Fruit fly (Drosophila melanogaster) whole organism, embryonic: Measurements from ENCODE around the gene CG3764.

ENCODE experiments used
- Adf1 ChIP-seq: fragments of 200-800 bp; sonication (Bioruptor generic); IDR thresholded peaks from 2 replicates; pipeline ENCODE4 v1.3.6; 2022; ENCODE audit warnings: missing biosample characterization, missing genetic modification characterization
- Aef1 ChIP-seq: fragments of 200-800 bp; sonication (Bioruptor generic); IDR thresholded peaks from 3 replicates; pipeline ENCODE4 v1.3.6; 2022; ENCODE audit warnings: missing biosample characterization, missing genetic modification characterization
- C15 ChIP-seq: fragments of 200-800 bp; sonication (Bioruptor generic); IDR thresholded peaks from 3 replicates; pipeline ENCODE4 v1.3.6; 2022; ENCODE audit warnings: missing biosample characterization, missing genetic modification characterization
- CG10267 ChIP-seq: fragments of 200-800 bp; sonication (Bioruptor generic); optimal IDR thresholded peaks from 2 replicates; lab custom pipeline; 2018; ENCODE audit warnings: missing biosample characterization, mild to moderate bottlenecking, missing genetic modification characterization, moderate library complexity
- CG10654 ChIP-seq: fragments of 200-800 bp; sonication (Bioruptor generic); optimal IDR thresholded peaks from 2 replicates; lab custom pipeline; 2016; ENCODE audit warnings: missing biosample characterization, missing genetic modification characterization
- CG10959 ChIP-seq: fragments of 200-800 bp; sonication (Bioruptor generic); IDR thresholded peaks from 2 replicates; pipeline ENCODE4 v1.3.6; 2022; ENCODE audit warnings: missing biosample characterization, missing genetic modification characterization
- CG12104 ChIP-seq: fragments of 200-800 bp; sonication (Bioruptor generic); optimal IDR thresholded peaks from 3 replicates; lab custom pipeline; 2016; ENCODE audit warnings: missing biosample characterization, missing genetic modification characterization
- CG1647 ChIP-seq: fragments of 200-800 bp; sonication (Bioruptor generic); optimal IDR thresholded peaks from 3 replicates; lab custom pipeline; 2016; ENCODE audit warnings: missing biosample characterization, missing genetic modification characterization
- CG17361 ChIP-seq: fragments of 200-800 bp; sonication (Bioruptor generic); IDR thresholded peaks from 3 replicates; pipeline ENCODE4 v1.3.6; 2022; ENCODE audit warnings: missing biosample characterization, missing genetic modification characterization
- CG2129 ChIP-seq: fragments of 200-800 bp; sonication (Bioruptor generic); IDR thresholded peaks from 2 replicates; pipeline ENCODE4 v1.3.6; 2022; ENCODE audit warnings: missing biosample characterization, missing genetic modification characterization; ENCODE audit not compliant: partially characterized antibody
- CG31441 ChIP-seq: fragments of 200-800 bp; sonication (Bioruptor generic); IDR thresholded peaks from 2 replicates; pipeline ENCODE4 v1.3.6; 2022; ENCODE audit warnings: missing biosample characterization, missing genetic modification characterization
- CG33213 ChIP-seq: fragments of 200-800 bp; sonication (Bioruptor generic); optimal IDR thresholded peaks from 3 replicates; lab custom pipeline; 2016; ENCODE audit warnings: missing biosample characterization, missing genetic modification characterization
- CG3726 ChIP-seq: fragments of 200-800 bp; sonication (Bioruptor generic); IDR thresholded peaks from 3 replicates; pipeline ENCODE4, ENCODE4 v1.3.6; 2022; ENCODE audit warnings: missing biosample characterization, missing genetic modification characterization
- CG4617 ChIP-seq: fragments of 200-800 bp; sonication (Bioruptor generic); optimal IDR thresholded peaks from 3 replicates; lab custom pipeline; 2016; ENCODE audit warnings: missing biosample characterization, missing genetic modification characterization, borderline replicate concordance
- CG4707 ChIP-seq: fragments of 200-800 bp; sonication (Bioruptor generic); optimal IDR thresholded peaks from 2 replicates; lab custom pipeline; 2018; ENCODE audit warnings: missing biosample characterization, mild to moderate bottlenecking, missing genetic modification characterization, moderate library complexity
- CG5953 ChIP-seq: fragments of 200-800 bp; sonication (Bioruptor generic); IDR thresholded peaks from 2 replicates; pipeline ENCODE4 v1.3.6; 2022; ENCODE audit warnings: missing biosample characterization, missing genetic modification characterization
- CG6272 ChIP-seq: fragments of 200-800 bp; sonication (Bioruptor generic); IDR thresholded peaks from 2 replicates; pipeline ENCODE4 v1.3.6; 2022; ENCODE audit warnings: missing biosample characterization, missing genetic modification characterization
- CG6765 ChIP-seq: fragments of 200-800 bp; sonication (Bioruptor generic); optimal IDR thresholded peaks from 3 replicates; lab custom pipeline; 2017; ENCODE audit warnings: missing biosample characterization, mild to moderate bottlenecking, missing genetic modification characterization
- CG7357 ChIP-seq: fragments of 200-800 bp; sonication (Bioruptor generic); IDR thresholded peaks from 3 replicates; pipeline ENCODE4 v1.3.6; 2022; ENCODE audit warnings: missing biosample characterization, missing genetic modification characterization
- CG7839 ChIP-seq: fragments of 200-800 bp; sonication (Bioruptor generic); optimal IDR thresholded peaks from 3 replicates; lab custom pipeline; 2018; ENCODE audit warnings: missing biosample characterization, mild to moderate bottlenecking, missing genetic modification characterization, moderate library complexity
- CG8765 ChIP-seq: fragments of 200-800 bp; sonication (Bioruptor generic); IDR thresholded peaks from 2 replicates; pipeline ENCODE4 v1.3.6; 2022; ENCODE audit warnings: missing biosample characterization, missing genetic modification characterization
- CG9817 ChIP-seq: fragments of 200-800 bp; sonication (Bioruptor generic); optimal IDR thresholded peaks from 2 replicates; lab custom pipeline; 2018; ENCODE audit warnings: missing biosample characterization, mild to moderate bottlenecking, missing genetic modification characterization, moderate library complexity
- D19A ChIP-seq: fragments of 200-800 bp; optimal IDR thresholded peaks from 3 replicates; lab custom pipeline; 2019; ENCODE audit warnings: missing biosample characterization, mild to moderate bottlenecking, missing genetic modification characterization, moderate library complexity
- Eip74EF ChIP-seq, 2 experiments: fragments of 200-800 bp in 1 of 2; fragments of >200 bp in 1 of 2; sonication (Bioruptor generic) in 1 of 2; optimal IDR thresholded peaks; 2 replicates each; lab custom pipeline; 2017 to 2019; ENCODE audit warnings: missing biosample characterization in 2 of 2, missing genetic modification characterization in 2 of 2, mild to moderate bottlenecking in 1 of 2, moderate library complexity in 1 of 2
- Fer2 ChIP-seq: fragments of 200-800 bp; sonication (Bioruptor generic); optimal IDR thresholded peaks from 2 replicates; lab custom pipeline; 2018; ENCODE audit warnings: missing biosample characterization, mild to moderate bottlenecking, missing genetic modification characterization, moderate library complexity
- H2.0 ChIP-seq: fragments of 200-800 bp; sonication (Bioruptor generic); IDR thresholded peaks from 2 replicates; pipeline ENCODE4 v1.3.6; 2022; ENCODE audit warnings: missing biosample characterization, missing genetic modification characterization
- HLHmδ ChIP-seq: fragments of 200-800 bp; sonication (Bioruptor generic); optimal IDR thresholded peaks from 2 replicates; lab custom pipeline; 2018; ENCODE audit warnings: missing biosample characterization, mild to moderate bottlenecking, missing genetic modification characterization, moderate library complexity
- Hr3 ChIP-seq: fragments of 200-800 bp; sonication (Bioruptor generic); optimal IDR thresholded peaks from 3 replicates; lab custom pipeline; 2016; ENCODE audit warnings: missing biosample characterization, missing genetic modification characterization
- Lhr ChIP-seq: fragments of 200-800 bp; sonication (Bioruptor generic); optimal IDR thresholded peaks from 3 replicates; lab custom pipeline; 2017; ENCODE audit warnings: mild to moderate bottlenecking, missing biosample characterization, missing genetic modification reagents, missing genetic modification characterization
- Myb ChIP-seq: fragments of 200-800 bp; sonication (Bioruptor generic); optimal IDR thresholded peaks from 2 replicates; lab custom pipeline; 2016; ENCODE audit warnings: missing biosample characterization, missing genetic modification characterization
- Rfx ChIP-seq: fragments of 200-800 bp; sonication (Bioruptor generic); IDR thresholded peaks from 2 replicates; pipeline ENCODE4 v1.3.6; 2022; ENCODE audit warnings: missing biosample characterization, missing genetic modification characterization
- Sox100B ChIP-seq: fragments of 200-800 bp; sonication (Bioruptor generic); optimal IDR thresholded peaks from 3 replicates; lab custom pipeline; 2018; ENCODE audit warnings: missing biosample characterization, mild to moderate bottlenecking, missing genetic modification characterization
- Spps ChIP-seq: fragments of 200-800 bp; sonication (Bioruptor generic); optimal IDR thresholded peaks from 2 replicates; lab custom pipeline; 2018; ENCODE audit warnings: missing biosample characterization, mild to moderate bottlenecking, missing genetic modification characterization
- Stat92E ChIP-seq, 3 experiments: fragments of >200 bp in 2 of 3; fragments of 200-800 bp in 1 of 3; sonication (Bioruptor generic) in 1 of 3; optimal IDR thresholded peaks; 2 replicates each; lab custom pipeline; 2017 to 2019; ENCODE audit warnings: missing biosample characterization in 3 of 3, missing genetic modification characterization in 3 of 3, mild to moderate bottlenecking in 1 of 3, moderate library complexity in 1 of 3
- Tbp ChIP-seq: fragments of >200 bp; optimal IDR thresholded peaks from 2 replicates; lab custom pipeline; 2018; ENCODE audit warnings: missing biosample characterization, missing genetic modification characterization
- Xbp1 ChIP-seq: fragments of 200-800 bp; sonication (Bioruptor generic); optimal IDR thresholded peaks from 3 replicates; lab custom pipeline; 2016; ENCODE audit warnings: missing biosample characterization, mild to moderate bottlenecking, missing genetic modification characterization
- ac ChIP-seq: fragments of 200-800 bp; sonication (Bioruptor generic); optimal IDR thresholded peaks from 3 replicates; lab custom pipeline; 2017; ENCODE audit warnings: missing biosample characterization, mild to moderate bottlenecking, missing genetic modification characterization
- cato ChIP-seq: fragments of 200-800 bp; sonication (Bioruptor generic); optimal IDR thresholded peaks from 2 replicates; lab custom pipeline; 2016; ENCODE audit warnings: missing biosample characterization, missing genetic modification characterization, borderline replicate concordance
- crc ChIP-seq: fragments of 200-800 bp; sonication (Bioruptor generic); optimal IDR thresholded peaks from 2 replicates; lab custom pipeline; 2016; ENCODE audit warnings: missing biosample characterization, missing genetic modification characterization
- crp ChIP-seq, 2 experiments: fragments of 200-800 bp; sonication (Bioruptor generic); optimal IDR thresholded peaks; 2 replicates in 1 of 2; 3 replicates in 1 of 2; lab custom pipeline; 2017; ENCODE audit warnings: missing biosample characterization in 2 of 2, missing genetic modification characterization in 2 of 2, mild to moderate bottlenecking in 1 of 2, moderate library complexity in 1 of 2
- fd64A ChIP-seq: fragments of 200-800 bp; sonication (Bioruptor generic); optimal IDR thresholded peaks from 3 replicates; lab custom pipeline; 2018; ENCODE audit warnings: missing biosample characterization, mild to moderate bottlenecking, missing genetic modification characterization
- gcm2 ChIP-seq: fragments of 200-800 bp; sonication (Bioruptor generic); optimal IDR thresholded peaks from 2 replicates; lab custom pipeline; 2016; ENCODE audit warnings: missing biosample characterization, missing genetic modification characterization
- maf-S ChIP-seq: fragments of 200-800 bp; sonication (Bioruptor generic); optimal IDR thresholded peaks from 2 replicates; lab custom pipeline; 2016; ENCODE audit warnings: missing biosample characterization, missing genetic modification characterization
- mld ChIP-seq: fragments of 200-800 bp; sonication (Bioruptor generic); IDR thresholded peaks from 3 replicates; pipeline ENCODE4 v1.3.6; 2022; ENCODE audit warnings: missing biosample characterization, missing genetic modification characterization; ENCODE audit not compliant: partially characterized antibody
- sd ChIP-seq: fragments of 200-800 bp; sonication (Bioruptor generic); optimal IDR thresholded peaks from 3 replicates; lab custom pipeline; 2018; ENCODE audit warnings: missing biosample characterization, mild to moderate bottlenecking, missing genetic modification characterization, moderate library complexity
- so ChIP-seq: fragments of 200-800 bp; sonication (Bioruptor generic); IDR thresholded peaks from 3 replicates; pipeline ENCODE4 v1.3.6; 2022; ENCODE audit warnings: missing biosample characterization, missing genetic modification characterization
- trh ChIP-seq: fragments of 200-800 bp; sonication (Bioruptor generic); optimal IDR thresholded peaks from 2 replicates; lab custom pipeline; 2016; ENCODE audit warnings: missing biosample characterization, missing genetic modification characterization
- tx ChIP-seq: fragments of 200-800 bp; sonication (Bioruptor generic); optimal IDR thresholded peaks from 2 replicates; lab custom pipeline; 2016; ENCODE audit warnings: missing biosample characterization, missing genetic modification characterization
- unpg ChIP-seq: fragments of 200-800 bp; sonication (Bioruptor generic); optimal IDR thresholded peaks from 3 replicates; lab custom pipeline; 2018; ENCODE audit warnings: missing biosample characterization, mild to moderate bottlenecking, missing genetic modification characterization, moderate library complexity
- wdn ChIP-seq: fragments of 200-800 bp; sonication (Bioruptor generic); IDR thresholded peaks from 2 replicates; pipeline ENCODE4 v1.3.6; 2022; ENCODE audit warnings: missing biosample characterization, missing genetic modification characterization

CG3764 gene

DNA sequence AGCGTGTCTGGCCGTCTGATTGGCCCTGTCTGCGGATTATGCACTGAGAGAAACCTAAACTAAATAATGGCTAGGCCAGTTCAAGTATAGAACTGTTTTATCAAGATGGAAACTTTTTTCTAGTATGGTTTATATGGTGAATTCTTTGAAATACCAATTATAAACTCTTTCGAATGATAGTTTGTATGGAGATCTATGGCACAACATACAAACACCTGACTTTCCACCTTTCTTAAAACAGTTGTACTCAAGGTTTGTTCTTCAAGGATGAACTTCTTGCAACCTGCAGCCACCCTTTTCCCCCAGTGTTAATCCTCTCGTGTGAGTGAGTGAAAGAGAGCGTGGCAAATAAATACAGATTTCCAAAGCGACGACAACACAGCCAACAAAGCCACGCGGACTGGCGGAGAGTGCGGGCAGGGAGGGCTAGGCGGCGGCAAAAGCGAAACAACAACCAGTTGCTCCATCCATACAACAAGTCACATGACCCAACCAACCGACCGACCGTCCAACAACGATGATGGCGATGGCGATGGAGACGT is 8.1 kb downstream of the CG3764 start (continued):
- TF ChIP-seq crp (GFP tag; optimal IDR thresholded peaks at IDR 0.05; lab: Kevin White, UChicago) (peak in 1 of 2 experiments; percentile 22), Stat92E (GFP tag; optimal IDR thresholded peaks at IDR 0.05; lab: Kevin White, UChicago) (no peak), CG12104 (GFP tag; lab: Kevin White, UChicago) (peak; percentile 82), so (GFP tag; lab: Robert Waterston, UW) (peak; percentile 93), CG10654 (GFP tag; lab: Kevin White, UChicago) (peak; percentile 78), sd (tag; lab: Kevin White, UChicago) (no peak), CG33213 (GFP tag; lab: Kevin White, UChicago) (peak; percentile 77), Rfx (GFP tag; lab: Robert Waterston, UW) (peak; percentile 87), Fer2 (tag; lab: Kevin White, UChicago) (no peak), CG31441 (peak; percentile 84), CG17361 (GFP tag; lab: Robert Waterston, UW) (peak; percentile 88), crc (GFP tag; lab: Kevin White, UChicago) (peak; percentile 88), Eip74EF (GFP tag; optimal IDR thresholded peaks at IDR 0.05; lab: Kevin White, UChicago) (peak in 1 of 2 experiments; percentile 82), C15 (peak; percentile 85), trh (GFP tag; lab: Kevin White, UChicago) (peak; percentile 17), Myb (GFP tag; lab: Kevin White, UChicago) (peak; percentile 80), CG9817 (peak; percentile 86), cato (GFP tag; lab: Kevin White, UChicago) (peak; percentile 67), wdn (peak; percentile 63), CG8765 (GFP tag; lab: Robert Waterston, UW) (0 out of 2 replicates have a peak, but pooled peaks have one; percentile 25), maf-S (GFP tag; lab: Kevin White, UChicago) (peak; percentile 84), Aef1 (GFP tag; lab: Robert Waterston, UW) (peak; percentile 86), CG4617 (GFP tag; lab: Kevin White, UChicago) (peak; percentile 48), Spps (tag; lab: Kevin White, UChicago) (peak; percentile 22), CG2129 (GFP tag; lab: Robert Waterston, UW) (no peak), gcm2 (GFP tag; lab: Kevin White, UChicago) (peak; percentile 74), D19A (tag; lab: Kevin White, UChicago) (peak; percentile 72), CG7357 (GFP tag; lab: Robert Waterston, UW) (peak; percentile 83), CG7839 (peak; percentile 93), CG6272 (GFP tag; lab: Robert Waterston, UW) (peak; percentile 79), unpg (GFP tag; lab: Kevin White, UChicago) (peak; percentile 88), ac (no peak), CG3726 (peak; percentile 76; the same call in 2 of the 3 replicates), Hr3 (GFP tag; lab: Kevin White, UChicago) (peak; percentile 76), Sox100B (peak; percentile 89), CG1647 (GFP tag; lab: Kevin White, UChicago) (peak; percentile 86), CG10959 (GFP tag; lab: Robert Waterston, UW) (peak; percentile 33; the same call in 1 of the 2 replicates), mld (GFP tag; lab: Robert Waterston, UW) (no peak), CG5953 (peak; percentile 72), fd64A (GFP tag; lab: Kevin White, UChicago) (peak; percentile 2), Xbp1 (GFP tag; lab: Kevin White, UChicago) (peak; percentile 84), CG6765 (peak; percentile 75), Adf1 (GFP tag; lab: Robert Waterston, UW) (peak; percentile 56), CG4707 (GFP tag; lab: Kevin White, UChicago) (peak; percentile 42), HLHmδ (GFP tag; lab: Kevin White, UChicago) (peak; percentile 15), CG10267 (peak; percentile 73), Lhr (peak; percentile 60), H2.0 (peak; percentile 68), Tbp (GFP tag; lab: Kevin White, UChicago) (no peak), tx (GFP tag; lab: Kevin White, UChicago) (peak; percentile 86)
